Fruit fly (Drosophila melanogaster) Kc167 (cell line): ENCODE data around the gene prt.

Experiments
- Myc ChIP-seq: fragments of >200 bp; optimal IDR thresholded peaks from 2 replicates; lab custom pipeline; 2017; ENCODE audit warnings: missing external identifiers
- Sin3A ChIP-seq: fragments of >200 bp; optimal IDR thresholded peaks from 2 replicates; lab custom pipeline; 2018; ENCODE audit warnings: missing external identifiers
- h ChIP-seq: fragments of >200 bp; optimal IDR thresholded peaks from 3 replicates; lab custom pipeline; 2018; ENCODE audit warnings: missing external identifiers
- insv ChIP-seq: fragments of >200 bp; optimal IDR thresholded peaks from 3 replicates; lab custom pipeline; 2018; ENCODE audit warnings: missing external identifiers
- psq ChIP-seq: fragments of >200 bp; optimal IDR thresholded peaks from 2 replicates; lab custom pipeline; 2017; ENCODE audit warnings: missing external identifiers
- ttk ChIP-seq: sonication (Bioruptor generic); optimal IDR thresholded peaks from 2 replicates; lab custom pipeline; 2017; ENCODE audit warnings: missing external identifiers

The prt gene

DNA sequence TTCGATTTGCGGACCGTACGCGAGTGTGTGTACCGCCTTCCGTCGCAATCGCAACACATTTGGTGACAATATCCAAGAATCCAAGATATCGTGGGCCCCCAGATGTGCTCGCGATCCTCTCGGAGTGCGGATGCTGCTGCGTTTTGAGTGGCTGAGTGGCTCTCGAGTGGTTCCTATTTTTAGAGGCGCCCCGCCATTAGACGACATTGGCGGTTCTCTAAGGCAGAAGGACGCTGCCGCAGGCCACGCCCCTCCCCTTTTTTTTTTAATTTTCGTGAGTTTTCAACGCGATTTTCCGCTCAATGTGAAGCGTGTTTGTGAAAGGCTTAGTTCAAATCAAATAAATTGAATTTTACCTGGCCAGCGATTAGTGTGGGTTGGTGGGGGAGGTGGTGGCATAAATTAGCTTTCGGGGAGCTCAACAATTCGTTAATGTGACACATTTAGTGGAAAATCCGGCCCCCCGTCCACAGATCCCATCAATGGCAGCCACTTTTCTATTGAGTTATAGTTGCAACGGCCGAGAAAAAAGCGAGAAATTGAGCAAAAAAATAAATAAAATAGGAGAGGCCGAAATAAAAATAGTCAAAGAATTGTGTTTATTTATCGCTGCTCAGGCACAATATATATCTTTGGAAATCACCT, 19.6 kb upstream of the prt start, which contains the start of gene nau:
Gene nau, minus strand, starts transcription at position 61 of the 645 bp plus-strand sequence.
- no peak for TF ChIP-seq insv
- TF ChIP-seq Myc, result no peak
- no peak for TF ChIP-seq ttk (lab: Kevin White, UChicago)
- TF ChIP-seq psq (lab: Kevin White, UChicago), result no peak
- TF ChIP-seq h (lab: Kevin White, UChicago), result no peak
- no peak for TF ChIP-seq Sin3A (lab: Kevin White, UChicago)

DNA sequence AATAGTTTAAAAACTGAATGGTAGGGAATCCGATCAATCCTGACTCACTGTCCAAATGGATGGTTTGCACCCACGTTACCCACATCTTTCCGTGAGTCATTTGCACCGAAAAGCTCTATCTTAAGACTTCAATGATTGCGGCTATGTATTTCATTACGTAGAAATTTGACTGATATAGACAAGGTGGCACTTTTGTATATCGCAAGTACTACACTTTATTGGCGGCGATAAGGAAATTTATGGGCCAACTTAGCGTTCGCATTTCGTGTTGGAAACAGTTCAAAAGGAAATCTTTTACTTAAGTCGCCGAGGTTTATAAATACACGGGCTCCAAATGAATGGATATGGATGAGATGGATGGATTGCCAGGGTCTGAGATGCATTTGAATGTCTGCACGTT, 16.0 kb upstream of the prt start:
- no peak for TF ChIP-seq psq (lab: Kevin White, UChicago)
- no peak for TF ChIP-seq Sin3A (lab: Kevin White, UChicago)
- no peak for TF ChIP-seq Myc
- no peak for TF ChIP-seq h (lab: Kevin White, UChicago)
- no peak for TF ChIP-seq ttk (lab: Kevin White, UChicago)
- no peak for TF ChIP-seq insv

DNA sequence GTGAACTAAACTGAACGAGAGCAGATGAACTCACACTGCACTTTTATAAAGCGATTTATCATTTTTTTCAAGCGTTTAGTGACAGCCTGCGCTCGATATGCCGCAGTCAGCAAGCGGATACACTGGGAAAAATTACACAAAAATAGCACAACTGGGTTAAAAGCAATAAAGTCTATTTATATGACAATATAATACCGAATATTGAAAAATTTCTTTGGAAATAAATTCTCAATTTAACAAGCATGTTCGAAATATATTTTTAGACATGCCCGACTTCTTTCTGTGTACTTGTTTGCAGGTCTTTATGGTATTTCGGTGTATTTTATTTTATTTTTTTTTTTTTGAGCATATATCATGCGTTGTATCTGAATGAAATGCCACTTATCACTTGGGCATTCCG, 15.1 kb upstream of the prt start:
- TF ChIP-seq Myc, result no peak
- no peak for TF ChIP-seq ttk (lab: Kevin White, UChicago)
- TF ChIP-seq psq (lab: Kevin White, UChicago), result no peak
- no peak for TF ChIP-seq Sin3A (lab: Kevin White, UChicago)
- TF ChIP-seq insv, result no peak
- TF ChIP-seq h (lab: Kevin White, UChicago), result no peak

DNA sequence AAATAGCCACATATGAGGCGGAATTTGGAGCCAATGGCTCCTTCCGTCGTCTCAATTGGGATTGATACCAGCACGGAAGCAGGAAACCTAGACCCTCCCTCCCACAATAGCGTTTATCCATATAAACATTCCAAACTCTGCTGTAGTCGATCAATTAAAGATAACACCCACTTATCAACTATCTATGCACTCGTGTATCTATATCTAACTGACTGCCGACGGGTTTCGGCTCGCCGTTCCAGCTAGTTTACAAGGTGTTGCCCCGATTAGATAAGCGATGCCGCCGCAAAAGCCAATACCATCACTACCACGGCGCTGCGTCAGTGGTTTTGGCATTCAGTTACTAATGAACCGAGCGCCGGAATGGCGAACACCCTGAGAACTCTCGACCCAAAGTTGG, 12.4 kb upstream of the prt start, which contains the start of gene CG10300:
Gene CG10300, plus strand, starts transcription at position 333 of the 400 bp plus-strand sequence.
- TF ChIP-seq ttk (lab: Kevin White, UChicago) (no peak), insv (no peak), psq (lab: Kevin White, UChicago) (no peak), h (lab: Kevin White, UChicago) (no peak), Myc (no peak), Sin3A (lab: Kevin White, UChicago) (no peak)

DNA sequence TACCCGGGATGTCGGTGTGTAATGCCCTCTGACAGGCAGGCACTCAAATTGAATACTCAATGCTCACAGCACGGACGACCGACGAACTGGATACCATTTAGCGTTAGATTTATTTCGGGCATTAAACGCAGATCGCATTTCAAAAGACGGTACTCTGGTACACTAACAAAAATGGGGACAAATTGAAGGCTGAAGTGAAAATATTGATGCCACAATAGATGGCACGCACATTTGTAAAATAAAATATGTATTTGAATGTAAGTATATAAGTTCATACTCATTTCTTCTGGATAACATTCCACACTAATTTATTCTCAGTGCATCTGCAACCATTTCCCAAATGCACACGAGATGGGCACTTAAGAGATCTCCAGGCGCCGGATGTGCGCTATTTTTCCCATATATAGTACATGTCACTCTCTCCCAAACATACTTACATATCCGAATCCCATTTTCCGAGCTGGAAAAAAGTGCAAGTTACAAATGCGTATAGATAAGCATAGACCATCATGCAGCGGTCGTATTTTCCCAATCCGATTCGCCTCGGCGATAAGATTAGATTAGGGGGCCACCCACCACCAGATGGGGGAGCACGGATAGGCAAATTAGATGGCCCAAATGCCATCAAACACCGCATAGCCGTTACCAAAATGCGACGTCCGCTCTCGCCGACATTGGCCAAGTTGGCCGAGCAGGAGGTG, 10.8 kb upstream of the prt start, which contains the start of gene CG10301:
Gene CG10301, plus strand, starts transcription at position 651 of the 701 bp plus-strand sequence.
- TF ChIP-seq Myc (no peak), h (lab: Kevin White, UChicago) (no peak), psq (lab: Kevin White, UChicago) (no peak), ttk (lab: Kevin White, UChicago) (no peak), insv (no peak), Sin3A (lab: Kevin White, UChicago) (no peak)

DNA sequence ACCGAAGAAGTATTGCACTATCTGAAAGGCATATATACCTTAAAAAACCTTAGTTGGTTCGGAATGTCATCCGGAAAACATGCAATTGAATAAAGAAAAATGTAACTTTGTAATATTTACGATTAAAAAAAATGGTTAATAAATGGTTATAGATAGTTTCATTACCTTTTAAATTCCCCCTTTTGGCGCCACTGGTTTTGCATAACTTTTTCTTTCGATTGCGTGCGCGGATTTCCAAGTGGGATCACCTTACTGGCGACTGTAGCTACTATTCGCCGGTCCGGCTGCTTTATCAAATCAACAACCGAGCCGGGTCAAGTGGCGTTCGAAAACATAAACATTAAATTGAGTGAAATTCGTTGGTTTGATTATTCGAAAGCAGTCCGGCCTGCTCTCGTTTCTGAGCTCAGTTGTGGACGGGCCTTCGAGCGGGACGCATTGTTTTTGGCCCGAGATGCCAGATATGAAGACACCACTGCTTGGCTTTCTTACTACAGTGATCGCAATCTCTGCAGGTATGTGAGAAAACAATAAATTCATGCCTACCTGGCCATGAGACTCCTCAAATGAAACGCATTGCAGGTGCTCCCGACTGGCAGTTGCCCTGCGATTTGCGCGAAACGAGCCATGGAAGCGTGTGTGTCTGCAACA, 5.7 kb upstream of the prt start, which contains the start of gene Gba1b:
Gene Gba1b, plus strand, starts transcription at position 422 of the 651 bp plus-strand sequence.
- TF ChIP-seq insv (no peak), ttk (lab: Kevin White, UChicago) (no peak), Myc (no peak), h (lab: Kevin White, UChicago) (no peak), Sin3A (lab: Kevin White, UChicago) (no peak), psq (lab: Kevin White, UChicago) (no peak)

DNA sequence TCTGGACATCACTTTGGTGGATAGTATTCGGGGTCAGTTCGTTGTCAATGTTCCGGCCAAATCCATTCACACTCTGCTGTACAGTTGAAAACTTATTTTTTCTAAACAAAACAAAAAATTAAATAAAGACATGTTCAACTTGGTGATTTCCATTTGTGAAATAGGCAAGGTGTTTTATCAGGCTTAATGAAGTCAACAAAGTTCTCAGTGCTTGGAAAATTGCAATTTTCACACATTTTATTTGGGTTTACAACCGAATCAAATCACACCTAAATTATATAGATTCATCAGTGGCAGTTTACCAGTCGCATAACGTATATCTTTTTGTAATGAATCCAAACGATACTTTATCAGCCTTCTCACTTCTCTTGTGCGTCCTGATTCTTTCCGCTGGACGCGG, 3.6 kb upstream of the prt start, which contains the start of gene Qsox4:
Gene Qsox4, plus strand, starts transcription at position 301 of the 400 bp plus-strand sequence.
- TF ChIP-seq ttk (lab: Kevin White, UChicago) (no peak), psq (lab: Kevin White, UChicago) (no peak), Sin3A (lab: Kevin White, UChicago) (no peak), insv (no peak), h (lab: Kevin White, UChicago) (no peak), Myc (no peak)

DNA sequence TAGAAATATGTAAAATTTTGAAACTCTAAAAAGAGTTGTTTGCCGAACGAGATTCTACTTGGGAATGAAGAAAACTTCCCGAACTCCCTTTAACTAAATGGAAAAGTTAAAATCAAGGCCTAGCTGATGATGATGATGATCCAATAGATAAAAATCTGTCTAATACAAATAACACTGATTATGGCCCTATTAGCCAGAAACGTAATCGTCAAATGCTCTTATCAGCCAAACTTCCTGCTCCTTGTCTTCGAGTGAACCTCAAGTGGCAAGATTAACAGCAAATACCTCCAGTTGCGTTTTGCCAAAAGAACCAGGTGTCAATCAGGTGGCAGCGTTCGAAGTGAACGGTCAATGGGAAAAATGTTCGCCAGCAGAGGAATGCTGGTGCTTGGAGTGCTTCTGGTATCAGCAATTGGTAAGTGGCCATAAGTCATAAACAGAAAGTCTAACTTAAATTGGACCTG, 1.5 kb upstream of the prt start, which contains the start of the genes CG31468 and Gba1a:
Gene CG31468, minus strand, starts transcription at position 51 of the 464 bp plus-strand sequence.
Gene Gba1a, plus strand, starts transcription at position 318 of the 464 bp plus-strand sequence.
- TF ChIP-seq Sin3A (lab: Kevin White, UChicago), result no peak

DNA sequence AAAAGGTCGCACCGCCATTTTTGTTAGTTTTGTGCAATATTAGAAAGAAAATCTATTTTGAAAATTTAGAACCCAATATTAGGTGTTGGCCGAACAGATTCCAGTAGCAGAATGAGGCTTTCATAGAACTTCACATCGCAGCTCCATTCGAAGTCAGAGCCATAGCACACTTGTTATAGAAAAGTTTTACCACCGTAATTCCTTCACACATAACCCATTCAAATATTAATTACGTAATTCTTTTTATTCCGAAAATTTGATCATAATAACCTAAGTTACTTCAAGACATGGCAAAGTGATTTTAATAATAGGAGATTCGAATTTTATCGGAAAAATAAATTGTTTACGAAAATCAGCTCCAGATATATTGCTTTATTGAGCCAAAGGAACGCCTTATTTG, 2.7 kb downstream of the prt start, which contains the start of gene CG10252:
Gene CG10252, minus strand, starts transcription at position 101 of the 400 bp plus-strand sequence.
- TF ChIP-seq ttk (lab: Kevin White, UChicago) (no peak), h (lab: Kevin White, UChicago) (no peak), insv (no peak), Myc (no peak), psq (lab: Kevin White, UChicago) (no peak), Sin3A (lab: Kevin White, UChicago) (no peak)

DNA sequence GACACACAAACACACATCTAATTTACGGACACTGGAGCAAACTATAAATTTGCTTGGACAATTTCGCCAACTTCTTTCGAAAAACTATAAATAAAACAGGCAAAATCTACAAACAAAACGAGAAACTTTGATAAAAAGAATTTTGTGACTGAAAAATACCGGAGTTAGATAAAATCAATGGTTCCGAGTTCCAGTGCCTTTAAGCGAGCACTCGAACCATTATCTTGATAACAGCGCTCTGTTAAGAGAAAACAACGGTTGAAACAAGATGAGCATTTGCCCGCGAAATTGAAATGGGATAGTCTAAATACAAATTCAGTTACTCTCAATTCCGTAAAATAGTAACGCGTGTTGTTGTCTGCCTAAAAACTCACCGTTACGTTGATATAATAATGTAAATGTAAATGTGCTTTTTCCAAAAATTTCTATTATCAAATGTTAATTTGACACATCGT, 4.2 kb downstream of the prt start, which contains the start of gene CG10254:
Gene CG10254, minus strand, starts transcription at position 405 of the 455 bp plus-strand sequence.
- TF ChIP-seq h (lab: Kevin White, UChicago), result no peak
- TF ChIP-seq insv, result no peak
- TF ChIP-seq ttk (lab: Kevin White, UChicago), result no peak
- no peak for TF ChIP-seq Myc
- no peak for TF ChIP-seq Sin3A (lab: Kevin White, UChicago)
- TF ChIP-seq psq (lab: Kevin White, UChicago), result no peak

DNA sequence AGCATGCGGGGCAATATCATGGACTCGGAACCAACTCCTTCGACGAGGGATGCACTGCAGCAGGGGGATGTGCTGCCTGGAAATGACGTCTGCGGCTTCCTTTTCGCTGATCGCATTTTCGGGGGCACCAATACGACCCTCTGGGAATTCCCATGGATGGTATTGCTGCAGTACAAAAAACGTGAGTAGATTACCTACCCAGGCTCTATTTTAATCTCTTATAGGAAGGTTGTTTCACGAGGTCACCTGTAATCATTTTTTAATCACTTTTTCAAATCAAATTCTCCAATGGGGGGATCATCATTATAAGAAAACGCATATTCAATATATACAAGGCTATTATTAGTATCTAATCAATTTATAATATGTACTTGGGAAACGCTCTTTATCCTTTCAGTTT, 11.9 kb downstream of the prt start:
- TF ChIP-seq h (lab: Kevin White, UChicago), result no peak
- TF ChIP-seq Sin3A (lab: Kevin White, UChicago), result no peak
- TF ChIP-seq psq (lab: Kevin White, UChicago), result no peak
- TF ChIP-seq insv, result no peak
- TF ChIP-seq Myc, result no peak
- TF ChIP-seq ttk (lab: Kevin White, UChicago), result no peak
